Worm (Caenorhabditis elegans) whole organism, L4 larva: ENCODE measurements around the gene T26H5.11.

Source experiments
- D1046.2 ChIP-seq: fragments of 200-800 bp; sonication (Bioruptor generic); IDR thresholded peaks from 2 replicates; pipeline ENCODE4 v1.3.6; 2022; ENCODE audit warnings: missing genetic modification characterization, missing compliant biosample characterization
- F10B5.3 ChIP-seq: sonication (generic microtip); optimal IDR thresholded peaks from 2 replicates; lab custom pipeline; 2016; ENCODE audit warnings: mild to moderate bottlenecking, missing genetic modification characterization, missing compliant biosample characterization
- F44E2.7 ChIP-seq: fragments of 200-800 bp; sonication (Bioruptor generic); IDR thresholded peaks from 2 replicates; pipeline ENCODE4 v2.1.2; 2022; ENCODE audit warnings: missing genetic modification characterization, missing compliant biosample characterization
- F49E8.2 ChIP-seq: sonication (generic microtip); optimal IDR thresholded peaks from 2 replicates; lab custom pipeline; 2016; ENCODE audit warnings: missing compliant biosample characterization, mild to moderate bottlenecking, missing genetic modification characterization, borderline replicate concordance
- R02D3.7 ChIP-seq: fragments of 150-350 bp; sonication (generic microtip); optimal IDR thresholded peaks from 3 replicates; lab custom pipeline; 2014; ENCODE audit warnings: missing biosample characterization, missing genetic modification characterization
- Y48G9A.11 ChIP-seq: fragments of 200-800 bp; sonication (Bioruptor generic); IDR thresholded peaks from 2 replicates; pipeline ENCODE4 v1.3.6; 2022; ENCODE audit warnings: missing genetic modification reagents, missing genetic modification characterization, missing compliant biosample characterization
- Y75B8A.6 ChIP-seq: fragments of 200-800 bp; sonication (Bioruptor generic); IDR thresholded peaks from 2 replicates; pipeline ENCODE4 v1.3.6; 2022; ENCODE audit warnings: missing genetic modification reagents, missing genetic modification characterization, missing compliant biosample characterization
- ZK546.5 ChIP-seq, 2 experiments: sonication (generic microtip); optimal IDR thresholded peaks; 2 replicates each; lab custom pipeline; 2017; ENCODE audit warnings: missing biosample characterization in 2 of 2, missing genetic modification characterization in 2 of 2
- aha-1 ChIP-seq: fragments of 150-350 bp; peaks from one replicate; lab custom pipeline; 2014; ENCODE audit warnings: missing biosample characterization, missing genetic modification characterization
- ceh-44 ChIP-seq: fragments of 200-800 bp; sonication (Bioruptor generic); IDR thresholded peaks from 2 replicates; pipeline ENCODE4 v1.3.6; 2022; ENCODE audit warnings: missing genetic modification reagents, missing genetic modification characterization, missing compliant biosample characterization
- ceh-62 ChIP-seq: sonication (generic microtip); optimal IDR thresholded peaks from 2 replicates; lab custom pipeline; 2017; ENCODE audit warnings: missing biosample characterization, missing genetic modification characterization
- ces-1 ChIP-seq: fragments of 150-350 bp; sonication (generic microtip); optimal IDR thresholded peaks from 4 replicates; lab custom pipeline; 2014; ENCODE audit warnings: missing biosample characterization, missing genetic modification reagents, missing genetic modification characterization
- cey-2 ChIP-seq: sonication (generic microtip); optimal IDR thresholded peaks from 3 replicates; lab custom pipeline; 2017; ENCODE audit warnings: missing genetic modification characterization, mild to moderate bottlenecking, missing compliant biosample characterization, antibody characterized with exemption, borderline replicate concordance; ENCODE audit not compliant: insufficient read depth
- daf-12 ChIP-seq: fragments of 150-350 bp; optimal IDR thresholded peaks from 2 replicates; lab custom pipeline; 2014; ENCODE audit warnings: missing biosample characterization, missing genetic modification reagents, missing genetic modification characterization
- daf-16 ChIP-seq, 3 experiments: sonication (generic microtip); optimal IDR thresholded peaks; 2 replicates each; lab custom pipeline; 2016 to 2017; ENCODE audit warnings: missing genetic modification characterization in 3 of 3, missing genetic modification reagents in 3 of 3, mild to moderate bottlenecking in 2 of 3, missing compliant biosample characterization in 2 of 3, missing biosample characterization in 1 of 3, moderate library complexity in 1 of 3
- dmd-8 ChIP-seq: fragments of 200-800 bp; sonication (Bioruptor generic); IDR thresholded peaks from 2 replicates; pipeline ENCODE4 v1.3.6; 2022; ENCODE audit warnings: missing genetic modification characterization, missing compliant biosample characterization
- dpl-1 ChIP-seq: fragments of 150-350 bp; optimal IDR thresholded peaks from 2 replicates; lab custom pipeline; 2014; ENCODE audit warnings: missing biosample characterization, missing genetic modification reagents, missing genetic modification characterization
- duxl-1 ChIP-seq: sonication (generic microtip); optimal IDR thresholded peaks from 2 replicates; lab custom pipeline; 2016; ENCODE audit warnings: mild to moderate bottlenecking, missing genetic modification characterization, moderate library complexity, missing compliant biosample characterization; ENCODE audit not compliant: poor library complexity
- dve-1 ChIP-seq: sonication (generic microtip); optimal IDR thresholded peaks from 2 replicates; lab custom pipeline; 2017; ENCODE audit warnings: antibody characterized with exemption, mild to moderate bottlenecking, missing genetic modification characterization, missing compliant biosample characterization; ENCODE audit not compliant: insufficient read depth
- fkh-10 ChIP-seq: fragments of 150-350 bp; optimal IDR thresholded peaks from 2 replicates; lab custom pipeline; 2014; ENCODE audit warnings: missing biosample characterization, missing genetic modification reagents, missing genetic modification characterization
- gei-8 ChIP-seq: fragments of 200-800 bp; sonication (Bioruptor generic); optimal IDR thresholded peaks from 2 replicates; lab custom pipeline; 2018; ENCODE audit warnings: mild to moderate bottlenecking, missing genetic modification characterization, missing compliant biosample characterization
- hlh-30 ChIP-seq: sonication (generic microtip); optimal IDR thresholded peaks from 2 replicates; lab custom pipeline; 2017; ENCODE audit warnings: antibody characterized with exemption, mild to moderate bottlenecking, missing genetic modification characterization, missing compliant biosample characterization; ENCODE audit not compliant: insufficient read depth
- hmg-1.1 ChIP-seq: fragments of 200-800 bp; sonication (Bioruptor generic); IDR thresholded peaks from 2 replicates; pipeline ENCODE4 v1.3.6; 2022; ENCODE audit warnings: missing genetic modification reagents, missing genetic modification characterization, missing compliant biosample characterization
- jun-1 ChIP-seq: fragments of 150-350 bp; optimal IDR thresholded peaks from 2 replicates; lab custom pipeline; 2014; ENCODE audit warnings: missing biosample characterization, missing genetic modification reagents, missing genetic modification characterization
- lsy-2 ChIP-seq, 2 experiments: fragments of 150-350 bp in 1 of 2; sonication (generic microtip) in 1 of 2; optimal IDR thresholded peaks; 2 replicates each; lab custom pipeline; 2014 to 2017; ENCODE audit warnings: missing biosample characterization in 2 of 2, missing genetic modification characterization in 2 of 2
- madf-5 ChIP-seq, 2 experiments: fragments of 200-800 bp; sonication (Bioruptor generic); IDR thresholded peaks; 2 replicates each; pipeline ENCODE4 v1.3.6; 2022; ENCODE audit warnings: missing compliant biosample characterization in 2 of 2, missing genetic modification characterization in 2 of 2
- mdl-1 ChIP-seq, 2 experiments: fragments of 150-350 bp in 1 of 2; sonication (generic microtip) in 1 of 2; optimal IDR thresholded peaks; 2 replicates each; lab custom pipeline; 2014 to 2017; ENCODE audit warnings: missing biosample characterization in 2 of 2, missing genetic modification characterization in 2 of 2
- mxl-2 ChIP-seq: fragments of 200-800 bp; sonication (Bioruptor generic); conservative IDR thresholded peaks from 2 replicates; pipeline ENCODE4 v1.3.6; 2022; ENCODE audit warnings: missing genetic modification reagents, missing genetic modification characterization, missing compliant biosample characterization
- mxl-3 ChIP-seq: fragments of 200-800 bp; sonication (Bioruptor generic); optimal IDR thresholded peaks from 2 replicates; lab custom pipeline; 2018; ENCODE audit warnings: mild to moderate bottlenecking, missing genetic modification characterization, missing compliant biosample characterization
- nhr-237 ChIP-seq: sonication (generic microtip); optimal IDR thresholded peaks from 2 replicates; lab custom pipeline; 2017; ENCODE audit warnings: missing biosample characterization, missing genetic modification characterization
- nhr-42 ChIP-seq: fragments of 200-800 bp; sonication (Bioruptor generic); IDR thresholded peaks from 2 replicates; pipeline ENCODE4 v1.3.6; 2022; ENCODE audit warnings: missing genetic modification characterization, missing compliant biosample characterization
- nhr-76 ChIP-seq: fragments of 150-350 bp; optimal IDR thresholded peaks from 2 replicates; lab custom pipeline; 2014; ENCODE audit warnings: missing biosample characterization, missing genetic modification characterization
- nhr-77 ChIP-seq: fragments of 150-350 bp; optimal IDR thresholded peaks from 2 replicates; lab custom pipeline; 2014; ENCODE audit warnings: missing biosample characterization, missing genetic modification characterization
- pha-4 ChIP-seq, 2 experiments: fragments of 150-350 bp in 1 of 2; fragments of 200-800 bp in 1 of 2; sonication (Bioruptor generic) in 1 of 2; IDR thresholded peaks in 1 of 2; optimal IDR thresholded peaks in 1 of 2; 2 replicates each; pipeline versions ENCODE4 v1.3.6 to Lab custom; 2014 to 2022; ENCODE audit warnings: missing genetic modification characterization in 2 of 2, missing genetic modification reagents in 2 of 2, missing biosample characterization in 1 of 2, missing compliant biosample characterization in 1 of 2
- php-3 ChIP-seq: fragments of 200-800 bp; sonication (Bioruptor generic); IDR thresholded peaks from 2 replicates; pipeline ENCODE4 v1.3.6; 2022; ENCODE audit warnings: missing genetic modification reagents, missing genetic modification characterization, missing compliant biosample characterization
- pqm-1 ChIP-seq: sonication (generic microtip); optimal IDR thresholded peaks from 2 replicates; lab custom pipeline; 2017; ENCODE audit warnings: missing biosample characterization, missing genetic modification characterization
- spr-3 ChIP-seq: fragments of 200-800 bp; sonication (Bioruptor generic); optimal IDR thresholded peaks from 2 replicates; lab custom pipeline; 2018; ENCODE audit warnings: mild to moderate bottlenecking, missing genetic modification characterization, missing compliant biosample characterization
- tag-97 ChIP-seq: fragments of 200-800 bp; sonication (Bioruptor generic); IDR thresholded peaks from 2 replicates; pipeline ENCODE4 v1.3.6; 2022; ENCODE audit warnings: missing genetic modification characterization, missing compliant biosample characterization
- unc-62 ChIP-seq, 3 experiments: fragments of 150-350 bp in 1 of 3; sonication (generic microtip); optimal IDR thresholded peaks in 2 of 3; peaks in 1 of 3; 1 replicate in 1 of 3; 2 replicates in 2 of 3; lab custom pipeline; 2014 to 2017; ENCODE audit warnings: missing biosample characterization in 3 of 3, missing genetic modification characterization in 3 of 3, missing genetic modification reagents in 3 of 3, missing genotype in 1 of 3
- zag-1 ChIP-seq: fragments of 150-350 bp; optimal IDR thresholded peaks from 2 replicates; lab custom pipeline; 2014; ENCODE audit warnings: missing biosample characterization, missing genetic modification characterization
- zip-11 ChIP-seq: fragments of 200-800 bp; sonication (Bioruptor generic); IDR thresholded peaks from 2 replicates; pipeline ENCODE4 v1.3.6; 2022; ENCODE audit warnings: missing genetic modification characterization, missing compliant biosample characterization
- zip-2 ChIP-seq: fragments of 150-350 bp; optimal IDR thresholded peaks from 2 replicates; lab custom pipeline; 2014; ENCODE audit warnings: missing biosample characterization, missing genetic modification characterization

T26H5.11 gene

ce11 chrV:15465032-15465727 lies 21.1 kb upstream of the T26H5.11 start, which contains the start of gene pqn-71 (continued):
- TF ChIP-seq unc-62 (GFP tag; optimal IDR thresholded peaks at IDR 0.05 in 1 of 2; lab: Kevin White, UChicago) (peak in 1 of 2 experiments; percentile 15), unc-62 (tag; optimal IDR thresholded peaks at IDR 0.05; lab: Kevin White, UChicago) (no peak), aha-1 (tag; lab: Kevin White, UChicago) (no peak), F44E2.7 (GFP tag; lab: Robert Waterston, UW) (peak; percentile 95), mdl-1 (tag; optimal IDR thresholded peaks at IDR 0.05; lab: Kevin White, UChicago) (peak; percentile 46 to 77), hlh-30 (tag; lab: Kevin White, UChicago) (peak; percentile 91), dve-1 (peak; percentile 99), pqm-1 (tag; lab: Kevin White, UChicago) (no peak), cey-2 (tag; lab: Kevin White, UChicago) (peak; percentile 70), ZK546.5 (tag; optimal IDR thresholded peaks at IDR 0.05; lab: Kevin White, UChicago) (no peak), zip-11 (peak; percentile 85; the same call in 1 of the 2 replicates), duxl-1 (tag; lab: Kevin White, UChicago) (peak; percentile 92), R02D3.7 (tag; lab: Kevin White, UChicago) (no peak), Y75B8A.6 (GFP tag; lab: Robert Waterston, UW) (peak; percentile 91), mxl-3 (GFP tag; lab: Kevin White, UChicago) (peak; percentile 76), zag-1 (no peak), daf-12 (no peak)
- TF ChIP-seq, all 104 proteins: peak for 81

- TF ChIP-seq nhr-42 (GFP tag; lab: Robert Waterston, UW) (no peak), ces-1 (no peak), dmd-8 (GFP tag; lab: Robert Waterston, UW) (0 out of 2 replicates have a peak, but pooled peaks have one; percentile 31)
Observed at ce11 chrV:15464402-15464801, 20.3 kb upstream of the T26H5.11 start, which contains the start of gene rocf-1. Gene rocf-1 (minus strand): TSS chrV:15464502.

- TF ChIP-seq aha-1 (tag; lab: Kevin White, UChicago) (peak; percentile 83), spr-3 (GFP tag; lab: Kevin White, UChicago) (no peak)
- TF ChIP-seq, all 104 proteins: peak for 1
Observed at ce11 chrV:15459088-15459487, 15.0 kb upstream of the T26H5.11 start, which contains the start of gene str-71. Gene str-71 (minus strand): TSS chrV:15459188.

- TF ChIP-seq Y48G9A.11 (GFP tag; lab: Robert Waterston, UW) = 0 out of 2 replicates have a peak, but pooled peaks have one; percentile 34
- TF ChIP-seq F49E8.2 (tag; lab: Kevin White, UChicago) = no peak
- no peak for TF ChIP-seq nhr-77 (tag; lab: Kevin White, UChicago)
- TF ChIP-seq mxl-2 (GFP tag; lab: Robert Waterston, UW) = no peak
- no peak for TF ChIP-seq ceh-62 (tag; lab: Kevin White, UChicago)
- no peak for TF ChIP-seq zip-11
- no peak for TF ChIP-seq hmg-1.1
- TF ChIP-seq ces-1 = no peak
- TF ChIP-seq ceh-44 (GFP tag; lab: Robert Waterston, UW) = no peak
- no peak for TF ChIP-seq lsy-2 (tag; optimal IDR thresholded peaks at IDR 0.05; lab: Kevin White, UChicago)
- no peak for TF ChIP-seq jun-1 (tag; lab: Kevin White, UChicago)
- TF ChIP-seq F10B5.3 (tag; lab: Kevin White, UChicago) = no peak
- TF ChIP-seq nhr-237 (tag; lab: Kevin White, UChicago) = no peak
- no peak for TF ChIP-seq nhr-76 (tag; lab: Kevin White, UChicago)
- no peak for TF ChIP-seq tag-97 (GFP tag; lab: Robert Waterston, UW)
- 0 out of 2 replicates have a peak, but pooled peaks have one; percentile 41 for TF ChIP-seq php-3 (GFP tag; lab: Robert Waterston, UW)
- TF ChIP-seq gei-8 = no peak
- TF ChIP-seq madf-5 (GFP tag; IDR thresholded peaks at IDR 0.05; lab: Robert Waterston, UW) = peak in 1 of 2 experiments; percentile 65; a peak in 1 of 4 replicates
- no peak for TF ChIP-seq fkh-10
- TF ChIP-seq D1046.2 = peak; percentile 53; the same call in 1 of the 2 replicates
- peak in 1 of 2 experiments; percentile 37 for TF ChIP-seq daf-16 (GFP tag; optimal IDR thresholded peaks at IDR 0.05; lab: Kevin White, UChicago)
- no peak for TF ChIP-seq daf-16 (tag; optimal IDR thresholded peaks at IDR 0.05; lab: Kevin White, UChicago)
- TF ChIP-seq dpl-1 (GFP tag; lab: Kevin White, UChicago) = no peak
- TF ChIP-seq pha-4 (GFP tag; IDR thresholded peaks at IDR 0.05; lab: Robert Waterston, UW) = no peak
- TF ChIP-seq pha-4 (tag; optimal IDR thresholded peaks at IDR 0.05; lab: Kevin White, UChicago) = no peak
- no peak for TF ChIP-seq zip-2
Observed at ce11 chrV:15454322-15454721, 10.2 kb upstream of the T26H5.11 start.
